Worm (Caenorhabditis elegans) whole organism, L1 larva: ENCODE measurements around the gene nphp-4.

ENCODE experiments used
- C04F5.9 ChIP-seq: sonication (generic microtip); optimal IDR thresholded peaks from 2 replicates; lab custom pipeline; 2016; ENCODE audit warnings: missing genetic modification characterization, missing compliant biosample characterization
- C16A3.4 ChIP-seq: fragments of 150-350 bp; optimal IDR thresholded peaks from 2 replicates; lab custom pipeline; 2014; ENCODE audit warnings: missing biosample characterization, missing genetic modification characterization
- aly-2 ChIP-seq: fragments of 150-350 bp; optimal IDR thresholded peaks from 2 replicates; lab custom pipeline; 2014; ENCODE audit warnings: missing biosample characterization, missing genetic modification characterization
- ama-1 ChIP-seq: fragments of 150-350 bp; optimal IDR thresholded peaks from 2 replicates; lab custom pipeline; 2014
- ceh-82 ChIP-seq, 3 experiments: fragments of 150-350 bp in 1 of 3; sonication (generic microtip) in 2 of 3; optimal IDR thresholded peaks; 2 replicates each; lab custom pipeline; 2014 to 2017; ENCODE audit warnings: missing biosample characterization in 3 of 3, missing genetic modification characterization in 3 of 3
- ceh-88 ChIP-seq: fragments of 200-800 bp; sonication (Bioruptor generic); IDR thresholded peaks from 2 replicates; pipeline ENCODE4 v1.3.6; 2022; ENCODE audit warnings: missing genetic modification characterization, missing compliant biosample characterization
- ceh-90 ChIP-seq: sonication (generic microtip); optimal IDR thresholded peaks from 2 replicates; lab custom pipeline; 2016; ENCODE audit warnings: missing genetic modification characterization, missing compliant biosample characterization
- dpl-1 ChIP-seq, 3 experiments: fragments of 150-350 bp in 2 of 3; sonication (generic microtip) in 1 of 3; optimal IDR thresholded peaks; 2 replicates each; lab custom pipeline; 2014 to 2017; ENCODE audit warnings: missing biosample characterization in 3 of 3, missing genetic modification characterization in 3 of 3, missing genetic modification reagents in 3 of 3
- efl-3 ChIP-seq: fragments of 200-800 bp; sonication (Bioruptor generic); optimal IDR thresholded peaks from 2 replicates; lab custom pipeline; 2018; ENCODE audit warnings: mild to moderate bottlenecking, missing genetic modification characterization, missing compliant biosample characterization
- egl-13 ChIP-seq: sonication (generic microtip); optimal IDR thresholded peaks from 2 replicates; lab custom pipeline; 2016; ENCODE audit warnings: missing genotype, missing genetic modification reagents, missing genetic modification characterization, missing compliant biosample characterization
- egl-27 ChIP-seq, 2 experiments: fragments of 150-350 bp in 1 of 2; sonication (generic microtip); optimal IDR thresholded peaks; 3 replicates each; lab custom pipeline; 2017 to 2018; ENCODE audit warnings: missing biosample characterization in 2 of 2, missing genetic modification characterization in 2 of 2, missing genetic modification reagents in 2 of 2
- elt-3 ChIP-seq, 6 experiments: fragments of 150-350 bp in 1 of 6; sonication (generic microtip); optimal IDR thresholded peaks; 2 replicates each; lab custom pipeline; 2017 to 2018; ENCODE audit warnings: missing biosample characterization in 6 of 6, missing genetic modification characterization in 6 of 6, inconsistent platforms in 1 of 6
- ets-5 ChIP-seq: fragments of 200-800 bp; sonication (Bioruptor generic); IDR thresholded peaks from 2 replicates; pipeline ENCODE4 v1.3.6; 2022; ENCODE audit warnings: missing genetic modification characterization, missing compliant biosample characterization
- fkh-4 ChIP-seq: sonication (generic microtip); optimal IDR thresholded peaks from 2 replicates; lab custom pipeline; 2016; ENCODE audit warnings: missing compliant biosample characterization, missing genetic modification characterization, borderline replicate concordance
- fkh-8 ChIP-seq: sonication (generic microtip); optimal IDR thresholded peaks from 2 replicates; lab custom pipeline; 2016; ENCODE audit warnings: mild to moderate bottlenecking, missing genetic modification characterization, missing compliant biosample characterization
- grh-1 ChIP-seq: fragments of 200-800 bp; sonication (Bioruptor generic); IDR thresholded peaks from 2 replicates; pipeline ENCODE4 v1.3.6; 2022; ENCODE audit warnings: missing genetic modification reagents, missing genetic modification characterization, missing compliant biosample characterization
- hlh-17 ChIP-seq: fragments of 200-800 bp; sonication (Bioruptor generic); optimal IDR thresholded peaks from 2 replicates; lab custom pipeline; 2018; ENCODE audit warnings: missing genetic modification characterization, mild to moderate bottlenecking, missing compliant biosample characterization, moderate library complexity, borderline replicate concordance
- hlh-4 ChIP-seq: sonication (generic microtip); optimal IDR thresholded peaks from 2 replicates; lab custom pipeline; 2016; ENCODE audit warnings: mild to moderate bottlenecking, missing genetic modification characterization, missing compliant biosample characterization
- hpl-2 ChIP-seq: fragments of 150-350 bp; optimal IDR thresholded peaks from 2 replicates; lab custom pipeline; 2014; ENCODE audit warnings: missing biosample characterization, missing genetic modification reagents, missing genetic modification characterization
- irx-1 ChIP-seq: sonication (generic microtip); optimal IDR thresholded peaks from 2 replicates; lab custom pipeline; 2016; ENCODE audit warnings: missing genetic modification characterization, missing compliant biosample characterization
- isw-1 ChIP-seq: fragments of 200-800 bp; sonication (Bioruptor generic); IDR thresholded peaks from 2 replicates; pipeline ENCODE4 v1.3.6; 2022; ENCODE audit warnings: missing genetic modification characterization, missing compliant biosample characterization
- jun-1 ChIP-seq: fragments of 150-350 bp; optimal IDR thresholded peaks from 2 replicates; lab custom pipeline; 2014; ENCODE audit warnings: missing biosample characterization, missing genetic modification reagents, missing genetic modification characterization
- lin-13 ChIP-seq: fragments of 150-350 bp; optimal IDR thresholded peaks from 2 replicates; lab custom pipeline; 2014; ENCODE audit warnings: missing biosample characterization, missing genetic modification reagents, missing genetic modification characterization
- lin-35 ChIP-seq, 2 experiments: fragments of 150-350 bp; optimal IDR thresholded peaks; 2 replicates each; lab custom pipeline; 2014; ENCODE audit warnings: missing biosample characterization in 2 of 2, missing genetic modification characterization in 2 of 2, missing genetic modification reagents in 2 of 2
- lin-39 ChIP-seq: fragments of 150-350 bp; optimal IDR thresholded peaks from 2 replicates; lab custom pipeline; 2014; ENCODE audit warnings: missing biosample characterization, missing genetic modification reagents, missing genetic modification characterization
- lsy-2 ChIP-seq, 2 experiments: fragments of 150-350 bp; optimal IDR thresholded peaks; 2 replicates each; lab custom pipeline; 2014; ENCODE audit warnings: missing biosample characterization in 2 of 2, missing genetic modification characterization in 2 of 2
- mef-2 ChIP-seq: fragments of 150-350 bp; optimal IDR thresholded peaks from 2 replicates; lab custom pipeline; 2014; ENCODE audit warnings: missing biosample characterization, missing genetic modification characterization
- mep-1 ChIP-seq: fragments of 150-350 bp; optimal IDR thresholded peaks from 2 replicates; lab custom pipeline; 2014; ENCODE audit warnings: missing biosample characterization, missing genetic modification characterization
- nhr-12 ChIP-seq: sonication (generic microtip); optimal IDR thresholded peaks from 2 replicates; lab custom pipeline; 2017; ENCODE audit warnings: missing biosample characterization, missing genetic modification characterization
- nhr-19 ChIP-seq: fragments of 200-800 bp; sonication (Bioruptor generic); conservative IDR thresholded peaks from 2 replicates; pipeline ENCODE4 v1.3.6; 2022; ENCODE audit warnings: missing genetic modification characterization, missing compliant biosample characterization
- nhr-84 ChIP-seq: sonication (generic microtip); optimal IDR thresholded peaks from 2 replicates; lab custom pipeline; 2017; ENCODE audit warnings: missing biosample characterization, missing genetic modification characterization
- nhr-85 ChIP-seq: sonication (generic microtip); peaks from one replicate; lab custom pipeline; 2016; ENCODE audit warnings: missing genetic modification characterization, inconsistent platforms, missing compliant biosample characterization
- nhr-90 ChIP-seq: sonication (generic microtip); optimal IDR thresholded peaks from 2 replicates; lab custom pipeline; 2016; ENCODE audit warnings: mild to moderate bottlenecking, missing genetic modification characterization, missing compliant biosample characterization; ENCODE audit not compliant: poor library complexity
- pag-3 ChIP-seq: sonication (generic microtip); optimal IDR thresholded peaks from 2 replicates; lab custom pipeline; 2017; ENCODE audit warnings: missing genetic modification characterization, mild to moderate bottlenecking, missing compliant biosample characterization, antibody characterized with exemption, borderline replicate concordance; ENCODE audit not compliant: insufficient read depth
- pax-3 ChIP-seq: fragments of 200-800 bp; sonication (Bioruptor generic); optimal IDR thresholded peaks from 2 replicates; lab custom pipeline; 2018; ENCODE audit warnings: mild to moderate bottlenecking, missing genetic modification characterization, moderate library complexity, missing compliant biosample characterization
- rnt-1 ChIP-seq: sonication (generic microtip); optimal IDR thresholded peaks from 2 replicates; lab custom pipeline; 2016; ENCODE audit warnings: mild to moderate bottlenecking, missing genetic modification characterization, moderate library complexity, missing compliant biosample characterization
- skn-1 ChIP-seq: fragments of 150-350 bp; optimal IDR thresholded peaks from 2 replicates; lab custom pipeline; 2014; ENCODE audit warnings: missing biosample characterization, missing genetic modification characterization
- snpc-4 ChIP-seq: fragments of 150-350 bp; optimal IDR thresholded peaks from 2 replicates; lab custom pipeline; 2014; ENCODE audit warnings: missing biosample characterization, missing genetic modification characterization
- snu-23 ChIP-seq: sonication (generic microtip); optimal IDR thresholded peaks from 2 replicates; lab custom pipeline; 2016; ENCODE audit warnings: missing genetic modification characterization, missing compliant biosample characterization
- swsn-7 ChIP-seq: sonication (generic microtip); optimal IDR thresholded peaks from 2 replicates; lab custom pipeline; 2016; ENCODE audit warnings: missing genetic modification characterization, missing compliant biosample characterization
- tbx-2 ChIP-seq: sonication (generic microtip); optimal IDR thresholded peaks from 2 replicates; lab custom pipeline; 2016; ENCODE audit warnings: missing genetic modification characterization, missing compliant biosample characterization
- unc-130 ChIP-seq: fragments of 150-350 bp; optimal IDR thresholded peaks from 2 replicates; lab custom pipeline; 2017; ENCODE audit warnings: missing biosample characterization, missing genetic modification characterization, inconsistent platforms
- unc-30 ChIP-seq: sonication (generic microtip); optimal IDR thresholded peaks from 2 replicates; lab custom pipeline; 2017; ENCODE audit warnings: missing biosample characterization, missing genetic modification characterization
- unc-62 ChIP-seq: fragments of 150-350 bp; optimal IDR thresholded peaks from 2 replicates; lab custom pipeline; 2014; ENCODE audit warnings: missing biosample characterization, missing genetic modification reagents, missing genetic modification characterization
- unc-86 ChIP-seq: sonication (generic microtip); optimal IDR thresholded peaks from 2 replicates; lab custom pipeline; 2016; ENCODE audit warnings: missing genetic modification characterization, missing compliant biosample characterization
- unc-98 ChIP-seq: fragments of 200-800 bp; sonication (Bioruptor generic); IDR thresholded peaks from 2 replicates; pipeline ENCODE4 v1.3.6; 2022; ENCODE audit warnings: missing genetic modification characterization, missing compliant biosample characterization
- vab-15 ChIP-seq: sonication (generic microtip); optimal IDR thresholded peaks from 2 replicates; lab custom pipeline; 2017; ENCODE audit warnings: missing genotype, mild to moderate bottlenecking, missing genetic modification characterization, missing compliant biosample characterization
- xbp-1 ChIP-seq: sonication (generic microtip); optimal IDR thresholded peaks from 2 replicates; lab custom pipeline; 2016; ENCODE audit warnings: missing genetic modification characterization, missing compliant biosample characterization
- zag-1 ChIP-seq: fragments of 150-350 bp; optimal IDR thresholded peaks from 2 replicates; lab custom pipeline; 2014; ENCODE audit warnings: missing biosample characterization, missing genetic modification characterization
- zip-4 ChIP-seq: fragments of 200-800 bp; sonication (Bioruptor generic); optimal IDR thresholded peaks from 2 replicates; lab custom pipeline; 2018; ENCODE audit warnings: mild to moderate bottlenecking, missing genetic modification characterization, moderate library complexity, missing compliant biosample characterization
- ztf-11 ChIP-seq, 2 experiments: sonication (generic microtip); optimal IDR thresholded peaks; 2 replicates each; lab custom pipeline; 2016 to 2017; ENCODE audit warnings: missing genetic modification characterization in 2 of 2, missing biosample characterization in 1 of 2, missing compliant biosample characterization in 1 of 2
- ztf-4 ChIP-seq: fragments of 150-350 bp; optimal IDR thresholded peaks from 2 replicates; lab custom pipeline; 2014; ENCODE audit warnings: missing biosample characterization, missing genetic modification characterization

Gene nphp-4

DNA sequence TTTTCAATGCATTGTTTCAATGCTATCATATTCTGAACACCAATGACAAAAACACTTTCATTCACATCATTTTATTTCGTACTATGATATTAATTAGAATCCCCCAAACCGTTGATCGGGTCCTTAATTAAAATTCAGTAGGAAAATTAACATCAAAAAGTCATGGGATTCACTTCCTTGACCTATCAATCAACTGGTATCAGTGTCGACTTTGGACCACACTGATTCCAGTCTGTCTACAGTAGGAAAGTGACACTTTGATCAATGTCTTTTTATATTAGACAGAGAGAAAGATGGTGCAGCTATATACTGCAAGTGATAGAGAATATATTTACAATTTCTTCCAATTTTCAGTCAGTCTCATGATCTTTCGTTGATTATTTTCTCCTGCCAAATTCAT lies 47.2 kb downstream of the nphp-4 start (continued):
- TF ChIP-seq egl-13 (tag; lab: Kevin White, UChicago) (no peak), efl-3 (GFP tag; lab: Kevin White, UChicago) (no peak), lsy-2 (tag; optimal IDR thresholded peaks at IDR 0.05; lab: Kevin White, UChicago) (peak in 1 of 2 experiments; percentile 58), unc-86 (no peak), elt-3 (tag; optimal IDR thresholded peaks at IDR 0.05; lab: Kevin White, UChicago) (peak in 5 of 6 experiments; percentile 30 to 90 (median 51)), mef-2 (tag; lab: Kevin White, UChicago) (no peak), lin-39 (tag; lab: Kevin White, UChicago) (no peak), zag-1 (no peak), lin-35 (GFP tag; optimal IDR thresholded peaks at IDR 0.05; lab: Kevin White, UChicago) (peak in 1 of 2 experiments; percentile 31), nhr-85 (peak; percentile 91), irx-1 (tag; lab: Kevin White, UChicago) (no peak), vab-15 (no peak), jun-1 (tag; lab: Kevin White, UChicago) (no peak), pax-3 (tag; lab: Kevin White, UChicago) (no peak), ztf-11 (tag; optimal IDR thresholded peaks at IDR 0.05; lab: Kevin White, UChicago) (no peak), nhr-19 (GFP tag; lab: Robert Waterston, UW) (peak; percentile 46), dpl-1 (GFP tag; optimal IDR thresholded peaks at IDR 0.05; lab: Kevin White, UChicago) (no peak), swsn-7 (tag; lab: Kevin White, UChicago) (no peak), hpl-2 (no peak), isw-1 (no peak), nhr-84 (tag; lab: Kevin White, UChicago) (no peak), pag-3 (tag; lab: Kevin White, UChicago) (no peak), lin-13 (GFP tag; lab: Kevin White, UChicago) (no peak), nhr-90 (tag; lab: Kevin White, UChicago) (no peak), tbx-2 (tag; lab: Kevin White, UChicago) (peak; percentile 51), hlh-4 (tag; lab: Kevin White, UChicago) (no peak), nhr-12 (tag; lab: Kevin White, UChicago) (no peak), hlh-17 (no peak), unc-98 (no peak), aly-2 (no peak)

DNA sequence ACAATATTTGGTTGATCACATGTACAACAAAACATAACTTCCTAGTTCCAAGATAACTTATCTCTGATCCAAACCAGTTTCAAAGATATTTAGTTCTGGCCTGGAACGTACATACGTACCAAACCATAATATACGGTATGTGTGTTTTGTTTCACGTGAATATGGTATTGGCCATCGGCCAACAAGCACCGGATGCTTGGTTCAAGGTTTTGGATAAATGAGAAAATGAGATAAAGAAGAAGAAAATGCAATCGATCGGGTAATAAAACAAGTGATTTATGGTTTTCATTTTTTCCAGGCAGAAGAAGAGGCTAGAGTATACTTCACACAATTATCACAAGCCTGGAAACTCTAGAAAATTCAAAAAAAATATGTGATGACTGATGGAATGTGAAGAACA lies 48.2 kb downstream of the nphp-4 start:
- TF ChIP-seq ama-1 (lab: Kevin White, UChicago) (no peak), ceh-82 (tag; optimal IDR thresholded peaks at IDR 0.05; lab: Kevin White, UChicago) (no peak), ztf-11 (tag; optimal IDR thresholded peaks at IDR 0.05; lab: Kevin White, UChicago) (no peak), ztf-4 (no peak), fkh-4 (no peak), fkh-8 (tag; lab: Kevin White, UChicago) (no peak), snu-23 (peak; percentile 32), unc-62 (GFP tag; lab: Kevin White, UChicago) (no peak), lin-35 (GFP tag; optimal IDR thresholded peaks at IDR 0.05; lab: Kevin White, UChicago) (no peak), zag-1 (no peak), unc-130 (tag; lab: Kevin White, UChicago) (no peak), grh-1 (GFP tag; lab: Robert Waterston, UW) (peak; percentile 64), snpc-4 (tag; lab: Kevin White, UChicago) (no peak), unc-30 (no peak), ceh-90 (tag; lab: Kevin White, UChicago) (no peak), ets-5 (GFP tag; lab: Robert Waterston, UW) (no peak), egl-27 (tag; optimal IDR thresholded peaks at IDR 0.05; lab: Kevin White, UChicago) (no peak), zip-4 (no peak), rnt-1 (no peak), skn-1 (tag; lab: Kevin White, UChicago) (no peak), jun-1 (tag; lab: Kevin White, UChicago) (no peak), lsy-2 (tag; optimal IDR thresholded peaks at IDR 0.05; lab: Kevin White, UChicago) (peak in 1 of 2 experiments; percentile 11), irx-1 (tag; lab: Kevin White, UChicago) (no peak), xbp-1 (tag; lab: Kevin White, UChicago) (no peak), C16A3.4 (tag; lab: Kevin White, UChicago) (peak; percentile 4), aly-2 (no peak), ceh-88 (GFP tag; lab: Robert Waterston, UW) (no peak), mep-1 (tag; lab: Kevin White, UChicago) (no peak), C04F5.9 (tag; lab: Kevin White, UChicago) (no peak), hlh-17 (no peak)
